Worm (Caenorhabditis elegans) whole organism, L3 larva: ENCODE measurements around the gene F58F6.5.
A peak's percentile ranks its signal among the peaks of the same experiment; 100 is the strongest.

Experiments used
- ZK546.5 ChIP-seq: sonication (generic microtip); optimal IDR thresholded peaks from 2 replicates; lab custom pipeline; 2017; ENCODE audit warnings: missing biosample characterization, missing genetic modification characterization
- aly-2 ChIP-seq: fragments of 150-350 bp; optimal IDR thresholded peaks from 2 replicates; lab custom pipeline; 2014; ENCODE audit warnings: missing biosample characterization, missing genetic modification characterization
- ama-1 ChIP-seq: fragments of 150-350 bp; optimal IDR thresholded peaks from 2 replicates; lab custom pipeline; 2018
- ceh-82 ChIP-seq: fragments of 150-350 bp; optimal IDR thresholded peaks from 2 replicates; lab custom pipeline; 2014; ENCODE audit warnings: missing biosample characterization, missing genetic modification characterization
- ceh-9 ChIP-seq: sonication (generic microtip); optimal IDR thresholded peaks from 2 replicates; lab custom pipeline; 2018; ENCODE audit warnings: missing biosample characterization, missing genetic modification characterization
- daf-12 ChIP-seq: fragments of 150-350 bp; optimal IDR thresholded peaks from 2 replicates; lab custom pipeline; 2014; ENCODE audit warnings: missing biosample characterization, missing genetic modification reagents, missing genetic modification characterization
- egl-27 ChIP-seq: sonication (generic microtip); optimal IDR thresholded peaks from 4 replicates; lab custom pipeline; 2017; ENCODE audit warnings: missing biosample characterization, missing genetic modification reagents, missing genetic modification characterization
- egl-5 ChIP-seq: fragments of 150-350 bp; optimal IDR thresholded peaks from 2 replicates; lab custom pipeline; 2017; ENCODE audit warnings: missing biosample characterization, missing genetic modification reagents, missing genetic modification characterization, inconsistent platforms
- elt-1 ChIP-seq: fragments of 150-350 bp; optimal IDR thresholded peaks from 2 replicates; lab custom pipeline; 2014; ENCODE audit warnings: missing biosample characterization, missing genetic modification characterization
- elt-2 ChIP-seq: sonication (generic microtip); optimal IDR thresholded peaks from 2 replicates; lab custom pipeline; 2016; ENCODE audit warnings: missing genetic modification reagents, mild to moderate bottlenecking, missing genetic modification characterization, missing compliant biosample characterization
- elt-3 ChIP-seq, 3 experiments: fragments of 150-350 bp in 1 of 3; sonication (generic microtip) in 2 of 3; optimal IDR thresholded peaks; 2 replicates in 2 of 3; 4 replicates in 1 of 3; lab custom pipeline; 2014 to 2017; ENCODE audit warnings: missing biosample characterization in 3 of 3, missing genetic modification characterization in 3 of 3
- fkh-10 ChIP-seq: sonication (generic microtip); optimal IDR thresholded peaks from 2 replicates; lab custom pipeline; 2017; ENCODE audit warnings: missing biosample characterization, missing genetic modification reagents, missing genetic modification characterization
- fkh-2 ChIP-seq: fragments of 150-350 bp; optimal IDR thresholded peaks from 2 replicates; lab custom pipeline; 2014; ENCODE audit warnings: missing biosample characterization, missing genetic modification reagents, missing genetic modification characterization
- fos-1 ChIP-seq: fragments of 150-350 bp; optimal IDR thresholded peaks from 2 replicates; lab custom pipeline; 2014; ENCODE audit warnings: missing biosample characterization, missing genetic modification characterization
- hmg-11 ChIP-seq: sonication (generic microtip); optimal IDR thresholded peaks from 2 replicates; lab custom pipeline; 2016; ENCODE audit warnings: missing genetic modification characterization, missing compliant biosample characterization
- lin-15B ChIP-seq: fragments of 150-350 bp; optimal IDR thresholded peaks from 2 replicates; lab custom pipeline; 2014; ENCODE audit warnings: missing biosample characterization, missing genetic modification characterization
- mml-1 ChIP-seq: fragments of 150-350 bp; sonication (generic microtip); optimal IDR thresholded peaks from 3 replicates; lab custom pipeline; 2014; ENCODE audit warnings: missing biosample characterization, missing genetic modification characterization
- nfya-1 ChIP-seq: sonication (generic microtip); optimal IDR thresholded peaks from 2 replicates; lab custom pipeline; 2017; ENCODE audit warnings: missing genetic modification characterization, mild to moderate bottlenecking, missing compliant biosample characterization, antibody characterized with exemption, moderate library complexity; ENCODE audit not compliant: insufficient read depth
- nhr-11 ChIP-seq: fragments of 150-350 bp; optimal IDR thresholded peaks from 2 replicates; lab custom pipeline; 2014; ENCODE audit warnings: missing biosample characterization, missing genetic modification characterization
- nhr-12 ChIP-seq: fragments of 150-350 bp; optimal IDR thresholded peaks from 2 replicates; lab custom pipeline; 2014; ENCODE audit warnings: missing biosample characterization, missing genetic modification characterization
- nhr-23 ChIP-seq: fragments of 150-350 bp; optimal IDR thresholded peaks from 2 replicates; lab custom pipeline; 2014; ENCODE audit warnings: missing biosample characterization, missing genetic modification reagents, missing genetic modification characterization
- nhr-237 ChIP-seq: fragments of 150-350 bp; optimal IDR thresholded peaks from 2 replicates; lab custom pipeline; 2014; ENCODE audit warnings: missing biosample characterization, missing genetic modification characterization
- nhr-25 ChIP-seq: sonication (generic microtip); optimal IDR thresholded peaks from 2 replicates; lab custom pipeline; 2017; ENCODE audit warnings: missing biosample characterization, missing genetic modification characterization
- nhr-43 ChIP-seq: sonication (generic microtip); optimal IDR thresholded peaks from 2 replicates; lab custom pipeline; 2016; ENCODE audit warnings: mild to moderate bottlenecking, missing genetic modification characterization, missing compliant biosample characterization; ENCODE audit not compliant: poor library complexity, severe bottlenecking
- nhr-76 ChIP-seq: fragments of 150-350 bp; sonication (generic microtip); optimal IDR thresholded peaks from 5 replicates; lab custom pipeline; 2014; ENCODE audit warnings: missing biosample characterization, missing genetic modification characterization
- pha-4 ChIP-seq: fragments of 150-350 bp; optimal IDR thresholded peaks from 2 replicates; lab custom pipeline; 2014; ENCODE audit warnings: missing biosample characterization, missing genetic modification reagents, missing genetic modification characterization
- sea-2 ChIP-seq: fragments of 150-350 bp; sonication (generic microtip); optimal IDR thresholded peaks from 4 replicates; lab custom pipeline; 2014; ENCODE audit warnings: missing biosample characterization, missing genetic modification reagents, missing genetic modification characterization
- skn-1 ChIP-seq: fragments of 150-350 bp; optimal IDR thresholded peaks from 2 replicates; lab custom pipeline; 2014; ENCODE audit warnings: missing biosample characterization, missing genetic modification characterization
- snpc-4 ChIP-seq: fragments of 150-350 bp; optimal IDR thresholded peaks from 2 replicates; lab custom pipeline; 2014; ENCODE audit warnings: missing biosample characterization, missing genetic modification characterization
- unc-39 ChIP-seq: sonication (generic microtip); optimal IDR thresholded peaks from 4 replicates; lab custom pipeline; 2017; ENCODE audit warnings: missing biosample characterization, missing genetic modification characterization
- unc-62 ChIP-seq: fragments of 150-350 bp; sonication (generic microtip); optimal IDR thresholded peaks from 4 replicates; lab custom pipeline; 2014; ENCODE audit warnings: missing biosample characterization, missing genetic modification reagents, missing genetic modification characterization
- zag-1 ChIP-seq: fragments of 150-350 bp; optimal IDR thresholded peaks from 2 replicates; lab custom pipeline; 2014; ENCODE audit warnings: missing biosample characterization, missing genetic modification characterization

F58F6.5 gene

ce11 chrIV:1361616-1362228 is 18.2 kb downstream of the F58F6.5 start:
- no peak for TF ChIP-seq unc-62 (GFP tag; lab: Kevin White, UChicago)
- peak; percentile 1 for TF ChIP-seq nfya-1 (tag; lab: Kevin White, UChicago)

- no peak for TF ChIP-seq nhr-23 (tag; lab: Kevin White, UChicago)
- TF ChIP-seq elt-3 (tag; optimal IDR thresholded peaks at IDR 0.05; lab: Kevin White, UChicago): no peak
- no peak for TF ChIP-seq ceh-9 (tag; lab: Kevin White, UChicago)
- TF ChIP-seq nhr-43 (tag; lab: Kevin White, UChicago): no peak
- TF ChIP-seq hmg-11: no peak
- TF ChIP-seq nhr-12: no peak
- TF ChIP-seq daf-12 (tag; lab: Kevin White, UChicago): no peak
- no peak for TF ChIP-seq ceh-82 (tag; lab: Kevin White, UChicago)
- TF ChIP-seq nhr-237: no peak
- TF ChIP-seq sea-2 (GFP tag; lab: Kevin White, UChicago): no peak
- no peak for TF ChIP-seq nhr-76 (tag; lab: Kevin White, UChicago)
- TF ChIP-seq ama-1 (lab: Kevin White, UChicago): no peak
- TF ChIP-seq mml-1 (tag; lab: Kevin White, UChicago): no peak
- TF ChIP-seq elt-1 (tag; lab: Kevin White, UChicago): no peak
- TF ChIP-seq egl-27 (tag; lab: Kevin White, UChicago): no peak
- no peak for TF ChIP-seq aly-2 (tag; lab: Kevin White, UChicago)
- no peak for TF ChIP-seq unc-39 (tag; lab: Kevin White, UChicago)
- no peak for TF ChIP-seq unc-62 (GFP tag; lab: Kevin White, UChicago)
Observed at ce11 chrIV:1365771-1366170, 22.3 kb downstream of the F58F6.5 start.

- TF ChIP-seq sea-2 (GFP tag; lab: Kevin White, UChicago) (no peak), elt-2 (tag; lab: Kevin White, UChicago) (no peak), fkh-2 (tag; lab: Kevin White, UChicago) (no peak), nhr-12 (no peak), skn-1 (tag; lab: Kevin White, UChicago) (no peak), fkh-10 (GFP tag; lab: Kevin White, UChicago) (no peak), ceh-82 (tag; lab: Kevin White, UChicago) (no peak), ZK546.5 (tag; lab: Kevin White, UChicago) (no peak), hmg-11 (no peak)
Observed at ce11 chrIV:1367041-1367440, 23.6 kb downstream of the F58F6.5 start.

ce11 chrIV:1371300-1371699 is 27.8 kb downstream of the F58F6.5 start:
- TF ChIP-seq hmg-11 (no peak), ZK546.5 (tag; lab: Kevin White, UChicago) (no peak), nhr-11 (no peak), fkh-2 (tag; lab: Kevin White, UChicago) (no peak), daf-12 (tag; lab: Kevin White, UChicago) (no peak), unc-62 (GFP tag; lab: Kevin White, UChicago) (no peak), nhr-43 (tag; lab: Kevin White, UChicago) (peak; percentile 69), mml-1 (tag; lab: Kevin White, UChicago) (no peak), nhr-25 (peak; percentile 90), fos-1 (no peak), pha-4 (no peak), sea-2 (GFP tag; lab: Kevin White, UChicago) (no peak), skn-1 (tag; lab: Kevin White, UChicago) (no peak), nhr-23 (tag; lab: Kevin White, UChicago) (peak; percentile 91), elt-1 (tag; lab: Kevin White, UChicago) (peak; percentile 40), zag-1 (tag; lab: Kevin White, UChicago) (no peak)

- TF ChIP-seq skn-1 (tag; lab: Kevin White, UChicago): no peak
- no peak for TF ChIP-seq snpc-4 (tag; lab: Kevin White, UChicago)
- TF ChIP-seq nfya-1 (tag; lab: Kevin White, UChicago): no peak
- TF ChIP-seq daf-12 (tag; lab: Kevin White, UChicago): no peak
- no peak for TF ChIP-seq lin-15B (tag; lab: Kevin White, UChicago)
- TF ChIP-seq egl-5 (tag; lab: Kevin White, UChicago): no peak
- TF ChIP-seq nhr-25: no peak
Observed at ce11 chrIV:1375289-1375688, 31.8 kb downstream of the F58F6.5 start.
